Fruit fly (Drosophila melanogaster): Measurements from ENCODE around the gene Gr39b.

Gene Gr39b

dm6 chr2L:21324438-21324890 is 45.0 kb downstream of the Gr39b start (continued):
- TF ChIP-seq HmgZ (tag; optimal IDR thresholded peaks at IDR 0.05) (peak; percentile 13), CG7987 (GFP tag; optimal IDR thresholded peaks at IDR 0.05) (peak; percentile 28), crol (GFP tag; IDR thresholded peaks at IDR 0.05) (peak; percentile 94; the same call in 1 of the 2 replicates), HLH54F (GFP tag; optimal IDR thresholded peaks at IDR 0.05) (no peak), abd-A (tag; optimal IDR thresholded peaks at IDR 0.05) (peak; percentile 69), Med (GFP tag) (peak; percentile 55), CG11504 (tag; optimal IDR thresholded peaks at IDR 0.05) (peak; percentile 44), gfzf (GFP tag; optimal IDR thresholded peaks at IDR 0.05) (no peak), nerfin-1 (tag; optimal IDR thresholded peaks at IDR 0.05) (peak; percentile 10), Kr (GFP tag; optimal IDR thresholded peaks at IDR 0.05) (peak; percentile 7), pros (GFP tag; optimal IDR thresholded peaks at IDR 0.05) (peak; percentile 76), run (tag; optimal IDR thresholded peaks at IDR 0.05) (peak; percentile 1), Fer1 (GFP tag; optimal IDR thresholded peaks at IDR 0.05) (peak; percentile 53), CG1529 (GFP tag; optimal IDR thresholded peaks at IDR 0.05) (peak; percentile 1), cg (GFP tag; optimal IDR thresholded peaks at IDR 0.05) (peak; percentile 54), CTCF (GFP tag; optimal IDR thresholded peaks at IDR 0.05) (peak; percentile 10), CG3163 (GFP tag; optimal IDR thresholded peaks at IDR 0.05) (no peak), sd (tag; optimal IDR thresholded peaks at IDR 0.05) (peak; percentile 71)

- TF ChIP-seq CG17328 (GFP tag; IDR thresholded peaks at IDR 0.05) (no peak), CG3838 (GFP tag; optimal IDR thresholded peaks at IDR 0.05) (no peak), exex (tag; optimal IDR thresholded peaks at IDR 0.05) (peak; percentile 25), Doc2 (GFP tag; IDR thresholded peaks at IDR 0.05) (no peak), GATAe (GFP tag; conservative IDR thresholded peaks at IDR 0.05) (peak; percentile 78), Dek (tag; optimal IDR thresholded peaks at IDR 0.05) (no peak), gcm (GFP tag; optimal IDR thresholded peaks at IDR 0.05) (peak; percentile 57)
These were observed 47.3 kb downstream of the Gr39b start for dm6 chr2L:21322161-21322560.
